Fruit fly (Drosophila melanogaster) Kc167 (cell line): ENCODE measurements around the gene CG14655.

Experiments
- Myc ChIP-seq: fragments of >200 bp; optimal IDR thresholded peaks from 2 replicates; lab custom pipeline; 2017; ENCODE audit warnings: missing external identifiers
- Sin3A ChIP-seq: fragments of >200 bp; optimal IDR thresholded peaks from 2 replicates; lab custom pipeline; 2018; ENCODE audit warnings: missing external identifiers
- h ChIP-seq: fragments of >200 bp; optimal IDR thresholded peaks from 3 replicates; lab custom pipeline; 2018; ENCODE audit warnings: missing external identifiers
- insv ChIP-seq: fragments of >200 bp; optimal IDR thresholded peaks from 3 replicates; lab custom pipeline; 2018; ENCODE audit warnings: missing external identifiers
- psq ChIP-seq: fragments of >200 bp; optimal IDR thresholded peaks from 2 replicates; lab custom pipeline; 2017; ENCODE audit warnings: missing external identifiers
- ttk ChIP-seq: sonication (Bioruptor generic); optimal IDR thresholded peaks from 2 replicates; lab custom pipeline; 2017; ENCODE audit warnings: missing external identifiers

- TF ChIP-seq h (lab: Kevin White, UChicago) (no peak), insv (no peak), ttk (lab: Kevin White, UChicago) (no peak), psq (lab: Kevin White, UChicago) (no peak), Sin3A (lab: Kevin White, UChicago) (no peak), Myc (lab: Kevin White, UChicago) (no peak)
Measured at dm6 chr3R:4771319-4771718, 8.8 kb downstream of the CG14655 start.
